Worm (Caenorhabditis elegans) whole organism, L3 larva: Measurements from ENCODE around the gene Y9C9A.5.

Experiments used
- R02D3.7 ChIP-seq: fragments of 150-350 bp; optimal IDR thresholded peaks from 2 replicates; lab custom pipeline; 2014; ENCODE audit warnings: missing biosample characterization, missing genetic modification characterization
- ceh-28 ChIP-seq: fragments of 150-350 bp; optimal IDR thresholded peaks from 2 replicates; lab custom pipeline; 2014; ENCODE audit warnings: missing biosample characterization, missing genetic modification reagents, missing genetic modification characterization
- ceh-82 ChIP-seq: fragments of 150-350 bp; optimal IDR thresholded peaks from 2 replicates; lab custom pipeline; 2014; ENCODE audit warnings: missing biosample characterization, missing genetic modification characterization
- ceh-9 ChIP-seq: sonication (generic microtip); optimal IDR thresholded peaks from 2 replicates; lab custom pipeline; 2018; ENCODE audit warnings: missing biosample characterization, missing genetic modification characterization
- egl-5 ChIP-seq: fragments of 150-350 bp; optimal IDR thresholded peaks from 2 replicates; lab custom pipeline; 2017; ENCODE audit warnings: missing biosample characterization, missing genetic modification reagents, missing genetic modification characterization, inconsistent platforms
- elt-2 ChIP-seq: sonication (generic microtip); optimal IDR thresholded peaks from 2 replicates; lab custom pipeline; 2016; ENCODE audit warnings: missing genetic modification reagents, mild to moderate bottlenecking, missing genetic modification characterization, missing compliant biosample characterization
- elt-3 ChIP-seq, 3 experiments: fragments of 150-350 bp in 1 of 3; sonication (generic microtip) in 2 of 3; optimal IDR thresholded peaks; 2 replicates in 2 of 3; 4 replicates in 1 of 3; lab custom pipeline; 2014 to 2017; ENCODE audit warnings: missing biosample characterization in 3 of 3, missing genetic modification characterization in 3 of 3
- eor-1 ChIP-seq, 2 experiments: fragments of 150-350 bp; optimal IDR thresholded peaks; 2 replicates each; lab custom pipeline; 2014 to 2018; ENCODE audit warnings: missing biosample characterization in 2 of 2, missing genetic modification characterization in 2 of 2
- fkh-2 ChIP-seq: fragments of 150-350 bp; optimal IDR thresholded peaks from 2 replicates; lab custom pipeline; 2014; ENCODE audit warnings: missing biosample characterization, missing genetic modification reagents, missing genetic modification characterization
- fos-1 ChIP-seq: fragments of 150-350 bp; optimal IDR thresholded peaks from 2 replicates; lab custom pipeline; 2014; ENCODE audit warnings: missing biosample characterization, missing genetic modification characterization
- hmg-11 ChIP-seq: sonication (generic microtip); optimal IDR thresholded peaks from 2 replicates; lab custom pipeline; 2016; ENCODE audit warnings: missing genetic modification characterization, missing compliant biosample characterization
- jun-1 ChIP-seq: fragments of 150-350 bp; optimal IDR thresholded peaks from 2 replicates; lab custom pipeline; 2014; ENCODE audit warnings: missing biosample characterization, missing genetic modification reagents, missing genetic modification characterization
- lin-39 ChIP-seq: fragments of 150-350 bp; optimal IDR thresholded peaks from 2 replicates; lab custom pipeline; 2018; ENCODE audit warnings: missing biosample characterization, missing genetic modification reagents, missing genetic modification characterization
- mdl-1 ChIP-seq: fragments of 150-350 bp; optimal IDR thresholded peaks from 2 replicates; lab custom pipeline; 2014; ENCODE audit warnings: missing biosample characterization, missing genetic modification characterization
- mml-1 ChIP-seq: fragments of 150-350 bp; sonication (generic microtip); optimal IDR thresholded peaks from 3 replicates; lab custom pipeline; 2014; ENCODE audit warnings: missing biosample characterization, missing genetic modification characterization
- nfya-1 ChIP-seq: sonication (generic microtip); optimal IDR thresholded peaks from 2 replicates; lab custom pipeline; 2017; ENCODE audit warnings: missing genetic modification characterization, mild to moderate bottlenecking, missing compliant biosample characterization, antibody characterized with exemption, moderate library complexity; ENCODE audit not compliant: insufficient read depth
- nhr-11 ChIP-seq: fragments of 150-350 bp; optimal IDR thresholded peaks from 2 replicates; lab custom pipeline; 2014; ENCODE audit warnings: missing biosample characterization, missing genetic modification characterization
- nhr-12 ChIP-seq: fragments of 150-350 bp; optimal IDR thresholded peaks from 2 replicates; lab custom pipeline; 2014; ENCODE audit warnings: missing biosample characterization, missing genetic modification characterization
- nhr-28 ChIP-seq: fragments of 150-350 bp; optimal IDR thresholded peaks from 2 replicates; lab custom pipeline; 2014; ENCODE audit warnings: missing biosample characterization, missing genetic modification characterization
- nhr-43 ChIP-seq: sonication (generic microtip); optimal IDR thresholded peaks from 2 replicates; lab custom pipeline; 2016; ENCODE audit warnings: mild to moderate bottlenecking, missing genetic modification characterization, missing compliant biosample characterization; ENCODE audit not compliant: poor library complexity, severe bottlenecking
- nhr-67 ChIP-seq: fragments of 150-350 bp; optimal IDR thresholded peaks from 2 replicates; lab custom pipeline; 2014; ENCODE audit warnings: missing biosample characterization, missing genetic modification characterization
- nhr-77 ChIP-seq: fragments of 150-350 bp; optimal IDR thresholded peaks from 2 replicates; lab custom pipeline; 2014; ENCODE audit warnings: missing biosample characterization, missing genetic modification characterization
- pqm-1 ChIP-seq: fragments of 150-350 bp; optimal IDR thresholded peaks from 2 replicates; lab custom pipeline; 2017; ENCODE audit warnings: missing biosample characterization, missing genetic modification characterization, inconsistent platforms
- sea-2 ChIP-seq: fragments of 150-350 bp; sonication (generic microtip); optimal IDR thresholded peaks from 4 replicates; lab custom pipeline; 2014; ENCODE audit warnings: missing biosample characterization, missing genetic modification reagents, missing genetic modification characterization
- skn-1 ChIP-seq: fragments of 150-350 bp; optimal IDR thresholded peaks from 2 replicates; lab custom pipeline; 2014; ENCODE audit warnings: missing biosample characterization, missing genetic modification characterization
- snpc-4 ChIP-seq: fragments of 150-350 bp; optimal IDR thresholded peaks from 2 replicates; lab custom pipeline; 2014; ENCODE audit warnings: missing biosample characterization, missing genetic modification characterization
- tbx-2 ChIP-seq: sonication (generic microtip); optimal IDR thresholded peaks from 2 replicates; lab custom pipeline; 2016; ENCODE audit warnings: mild to moderate bottlenecking, missing genetic modification characterization, missing compliant biosample characterization
- unc-39 ChIP-seq: sonication (generic microtip); optimal IDR thresholded peaks from 4 replicates; lab custom pipeline; 2017; ENCODE audit warnings: missing biosample characterization, missing genetic modification characterization
- unc-62 ChIP-seq: fragments of 150-350 bp; sonication (generic microtip); optimal IDR thresholded peaks from 4 replicates; lab custom pipeline; 2014; ENCODE audit warnings: missing biosample characterization, missing genetic modification reagents, missing genetic modification characterization
- zag-1 ChIP-seq: fragments of 150-350 bp; optimal IDR thresholded peaks from 2 replicates; lab custom pipeline; 2014; ENCODE audit warnings: missing biosample characterization, missing genetic modification characterization
- ztf-11 ChIP-seq: fragments of 150-350 bp; optimal IDR thresholded peaks from 2 replicates; lab custom pipeline; 2014; ENCODE audit warnings: missing biosample characterization, missing genetic modification characterization

Y9C9A.5 gene

ce11 chrIV:4941681-4942080, at the start of gene Y9C9A.5:
Gene Y9C9A.5, plus strand, starts transcription at chrIV:4941981.
- TF ChIP-seq nhr-12 (tag; lab: Kevin White, UChicago): no peak
- TF ChIP-seq ztf-11: no peak
- TF ChIP-seq ceh-82 (tag; lab: Kevin White, UChicago): no peak
- no peak for TF ChIP-seq unc-39
- no peak for TF ChIP-seq tbx-2 (tag; lab: Kevin White, UChicago)
- no peak for TF ChIP-seq mml-1 (tag; lab: Kevin White, UChicago)
- TF ChIP-seq skn-1 (tag; lab: Kevin White, UChicago): no peak

- TF ChIP-seq skn-1 (tag; lab: Kevin White, UChicago) (no peak), nfya-1 (no peak), egl-5 (tag; lab: Kevin White, UChicago) (no peak), nhr-28 (tag; lab: Kevin White, UChicago) (no peak), ceh-9 (tag; lab: Kevin White, UChicago) (no peak), nhr-67 (no peak), nhr-11 (no peak), fos-1 (tag; lab: Kevin White, UChicago) (no peak)
Measured at ce11 chrIV:4903961-4904360, 37.8 kb upstream of the Y9C9A.5 start, which contains the start of gene str-161. Gene str-161, minus strand, starts transcription at chrIV:4904061.

DNA sequence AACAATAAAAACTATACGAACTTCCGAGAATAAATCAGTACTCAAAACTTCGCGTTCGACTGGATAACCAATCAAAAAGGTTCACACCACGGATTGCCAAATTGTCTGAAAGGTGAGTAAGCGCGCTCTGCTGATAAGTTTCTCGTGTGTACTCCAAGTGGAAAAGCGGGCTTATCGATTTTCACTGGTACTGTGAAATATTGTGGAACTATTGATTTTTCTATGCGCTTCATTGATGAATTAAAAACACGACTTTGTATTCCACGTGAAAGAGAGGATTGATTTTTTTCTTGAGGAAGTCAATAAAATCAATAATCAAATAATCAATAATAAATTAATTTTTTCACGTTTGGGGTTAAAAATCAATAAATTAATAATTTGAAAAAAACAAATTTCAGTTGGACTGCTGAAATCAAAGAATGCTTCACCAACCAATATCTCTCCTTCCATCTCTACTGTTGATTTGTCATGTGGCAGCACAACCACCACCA, 36.1 kb upstream of the Y9C9A.5 start, which contains the start of gene T08B6.4:
Gene T08B6.4 (plus strand): TSS at position 51 of the 491 bp plus-strand sequence.
- TF ChIP-seq ceh-28 (tag; lab: Kevin White, UChicago) (peak; percentile 79), ceh-9 (tag; lab: Kevin White, UChicago) (no peak)
- TF ChIP-seq, all 47 proteins: peak for 1

ce11 chrIV:4909039-4909438, 32.7 kb upstream of the Y9C9A.5 start, which contains the start of gene str-159:
Gene str-159, plus strand, starts transcription at chrIV:4909339.
- TF ChIP-seq snpc-4 (tag; lab: Kevin White, UChicago): no peak

ce11 chrIV:4913090-4913489, 28.7 kb upstream of the Y9C9A.5 start, which contains the start of gene str-156:
Gene str-156, plus strand, starts transcription at chrIV:4913390.
- TF ChIP-seq mdl-1 (tag; lab: Kevin White, UChicago) (no peak), eor-1 (tag; optimal IDR thresholded peaks at IDR 0.05; lab: Kevin White, UChicago) (no peak), sea-2 (GFP tag; lab: Kevin White, UChicago) (no peak), hmg-11 (tag; lab: Kevin White, UChicago) (no peak), nhr-11 (no peak), fkh-2 (tag; lab: Kevin White, UChicago) (no peak), elt-3 (tag; optimal IDR thresholded peaks at IDR 0.05; lab: Kevin White, UChicago) (no peak), skn-1 (tag; lab: Kevin White, UChicago) (no peak), jun-1 (no peak), elt-2 (tag; lab: Kevin White, UChicago) (no peak), unc-62 (GFP tag; lab: Kevin White, UChicago) (no peak), ceh-82 (tag; lab: Kevin White, UChicago) (no peak), R02D3.7 (tag; lab: Kevin White, UChicago) (no peak), nhr-77 (tag; lab: Kevin White, UChicago) (no peak), zag-1 (tag; lab: Kevin White, UChicago) (no peak), mml-1 (tag; lab: Kevin White, UChicago) (no peak), ztf-11 (no peak), pqm-1 (tag; lab: Kevin White, UChicago) (no peak), lin-39 (no peak)

- TF ChIP-seq unc-62 (GFP tag; lab: Kevin White, UChicago) (no peak), fos-1 (tag; lab: Kevin White, UChicago) (no peak), mml-1 (tag; lab: Kevin White, UChicago) (no peak), ceh-82 (tag; lab: Kevin White, UChicago) (no peak), nhr-43 (no peak)
- TF ChIP-seq, all 47 proteins: peak for 0
Measured at ce11 chrIV:4915689-4916088, 26.1 kb upstream of the Y9C9A.5 start, which contains the start of gene str-155. Gene str-155, plus strand, starts transcription at chrIV:4915989.
